Worm (Caenorhabditis elegans) whole organism, midembryonic: Measurements from ENCODE around the gene F54A3.2.

Experiments
- T22C8.4 ChIP-seq: fragments of 200-800 bp; sonication (Bioruptor generic); IDR thresholded peaks from 2 replicates; pipeline ENCODE4 v1.3.6; 2022; ENCODE audit warnings: missing genetic modification characterization, missing compliant biosample characterization
- cog-1 ChIP-seq: sonication (generic microtip); optimal IDR thresholded peaks from 2 replicates; lab custom pipeline; 2016; ENCODE audit warnings: missing genetic modification characterization, missing compliant biosample characterization
- flt-1 ChIP-seq: fragments of 200-800 bp; sonication (Bioruptor generic); IDR thresholded peaks from 2 replicates; pipeline ENCODE4 v1.3.6; 2022; ENCODE audit warnings: missing genetic modification characterization, missing compliant biosample characterization
- klf-2 ChIP-seq: fragments of 200-800 bp; sonication (Bioruptor generic); conservative IDR thresholded peaks from 2 replicates; pipeline ENCODE4 v1.3.6; 2022; ENCODE audit warnings: missing genetic modification reagents, missing genetic modification characterization, missing compliant biosample characterization
- med-1 ChIP-seq: sonication (generic microtip); optimal IDR thresholded peaks from 2 replicates; lab custom pipeline; 2017; ENCODE audit warnings: missing genetic modification characterization, mild to moderate bottlenecking, missing compliant biosample characterization, antibody characterized with exemption, missing genetic modification reagents; ENCODE audit not compliant: insufficient read depth
- ref-1 ChIP-seq: fragments of 200-800 bp; sonication (Bioruptor generic); conservative IDR thresholded peaks from 2 replicates; pipeline ENCODE4 v1.3.6; 2022; ENCODE audit warnings: missing genetic modification reagents, missing genetic modification characterization, missing compliant biosample characterization
- tab-1 ChIP-seq: fragments of 200-800 bp; sonication (Bioruptor generic); IDR thresholded peaks from 2 replicates; pipeline ENCODE4 v1.3.6; 2022; ENCODE audit warnings: missing genetic modification characterization, missing compliant biosample characterization
- ztf-23 ChIP-seq: fragments of 200-800 bp; sonication (Bioruptor generic); IDR thresholded peaks from 2 replicates; pipeline ENCODE4 v1.3.6; 2022; ENCODE audit warnings: missing genetic modification reagents, missing genetic modification characterization, missing compliant biosample characterization
- ztf-29 ChIP-seq: fragments of 200-800 bp; sonication (Bioruptor generic); IDR thresholded peaks from 2 replicates; pipeline ENCODE4 v1.3.6; 2022; ENCODE audit warnings: missing genetic modification reagents, missing genetic modification characterization, missing compliant biosample characterization

Gene F54A3.2

ce11 chrII:2243342-2243741 lies at the start of gene F54A3.2:
F54A3.2 (plus strand) TSS chrII:2243642.
- TF ChIP-seq ztf-23 (GFP tag; lab: Robert Waterston, UW) = no peak
- no peak for TF ChIP-seq flt-1 (GFP tag; lab: Robert Waterston, UW)
- no peak for TF ChIP-seq klf-2 (GFP tag; lab: Robert Waterston, UW)
- no peak for TF ChIP-seq med-1
- no peak for TF ChIP-seq T22C8.4 (GFP tag; lab: Robert Waterston, UW)
- no peak for TF ChIP-seq tab-1 (GFP tag; lab: Robert Waterston, UW)
- TF ChIP-seq ztf-29 (GFP tag; lab: Robert Waterston, UW) = no peak
- TF ChIP-seq ref-1 = no peak
- TF ChIP-seq cog-1 (tag; lab: Kevin White, UChicago) = no peak

ce11 chrII:2195541-2195940 lies 47.9 kb upstream of the F54A3.2 start:
- TF ChIP-seq cog-1 (tag; lab: Kevin White, UChicago) = peak; percentile 33
- no peak for TF ChIP-seq flt-1 (GFP tag; lab: Robert Waterston, UW)

ce11 chrII:2196742-2197141 lies 46.7 kb upstream of the F54A3.2 start:
- TF ChIP-seq ref-1 = no peak
- TF ChIP-seq flt-1 (GFP tag; lab: Robert Waterston, UW) = no peak
- TF ChIP-seq ztf-23 (GFP tag; lab: Robert Waterston, UW) = no peak
- no peak for TF ChIP-seq klf-2 (GFP tag; lab: Robert Waterston, UW)
- no peak for TF ChIP-seq tab-1 (GFP tag; lab: Robert Waterston, UW)
- TF ChIP-seq med-1 = no peak
- TF ChIP-seq ztf-29 (GFP tag; lab: Robert Waterston, UW) = no peak
- TF ChIP-seq T22C8.4 (GFP tag; lab: Robert Waterston, UW) = no peak
- no peak for TF ChIP-seq cog-1 (tag; lab: Kevin White, UChicago)

ce11 chrII:2197555-2198288 lies 45.7 kb upstream of the F54A3.2 start, which contains the start of gene C33C12.1:
C33C12.1 (plus strand) TSS chrII:2198238.
- TF ChIP-seq klf-2 (GFP tag; lab: Robert Waterston, UW) (no peak), med-1 (no peak), ztf-29 (GFP tag; lab: Robert Waterston, UW) (no peak), cog-1 (tag; lab: Kevin White, UChicago) (no peak), T22C8.4 (GFP tag; lab: Robert Waterston, UW) (no peak)

- no peak for TF ChIP-seq klf-2 (GFP tag; lab: Robert Waterston, UW)
- no peak for TF ChIP-seq ztf-23 (GFP tag; lab: Robert Waterston, UW)
- no peak for TF ChIP-seq cog-1 (tag; lab: Kevin White, UChicago)
- no peak for TF ChIP-seq ztf-29 (GFP tag; lab: Robert Waterston, UW)
- TF ChIP-seq flt-1 (GFP tag; lab: Robert Waterston, UW) = no peak
- TF ChIP-seq med-1 = no peak
- no peak for TF ChIP-seq ref-1
- TF ChIP-seq T22C8.4 (GFP tag; lab: Robert Waterston, UW) = no peak
- no peak for TF ChIP-seq tab-1 (GFP tag; lab: Robert Waterston, UW)
Measured at ce11 chrII:2202147-2202546, 41.3 kb upstream of the F54A3.2 start.

- TF ChIP-seq tab-1 (GFP tag; lab: Robert Waterston, UW) = no peak
- no peak for TF ChIP-seq klf-2 (GFP tag; lab: Robert Waterston, UW)
- no peak for TF ChIP-seq flt-1 (GFP tag; lab: Robert Waterston, UW)
- no peak for TF ChIP-seq cog-1 (tag; lab: Kevin White, UChicago)
- TF ChIP-seq ztf-29 (GFP tag; lab: Robert Waterston, UW) = no peak
- TF ChIP-seq med-1 = no peak
- TF ChIP-seq ztf-23 (GFP tag; lab: Robert Waterston, UW) = no peak
- TF ChIP-seq T22C8.4 (GFP tag; lab: Robert Waterston, UW) = no peak
- no peak for TF ChIP-seq ref-1
Measured at ce11 chrII:2204077-2204476, 39.4 kb upstream of the F54A3.2 start, which contains the start of gene Y59C2A.2. Y59C2A.2 (minus strand) TSS chrII:2204137.

ce11 chrII:2206064-2206722 lies 37.2 kb upstream of the F54A3.2 start:
- no peak for TF ChIP-seq T22C8.4 (GFP tag; lab: Robert Waterston, UW)
- no peak for TF ChIP-seq ref-1
- no peak for TF ChIP-seq ztf-29 (GFP tag; lab: Robert Waterston, UW)
- no peak for TF ChIP-seq klf-2 (GFP tag; lab: Robert Waterston, UW)

- no peak for TF ChIP-seq T22C8.4 (GFP tag; lab: Robert Waterston, UW)
- TF ChIP-seq klf-2 (GFP tag; lab: Robert Waterston, UW) = no peak
Measured at ce11 chrII:2207812-2208211, 35.6 kb upstream of the F54A3.2 start, which contains the start of gene Y59C2A.1. Y59C2A.1 (plus strand) TSS chrII:2208112.

- TF ChIP-seq T22C8.4 (GFP tag; lab: Robert Waterston, UW) (no peak), ztf-23 (GFP tag; lab: Robert Waterston, UW) (no peak), klf-2 (GFP tag; lab: Robert Waterston, UW) (no peak), ref-1 (no peak), tab-1 (GFP tag; lab: Robert Waterston, UW) (no peak), flt-1 (GFP tag; lab: Robert Waterston, UW) (no peak), med-1 (no peak), cog-1 (tag; lab: Kevin White, UChicago) (no peak), ztf-29 (GFP tag; lab: Robert Waterston, UW) (no peak)
Measured at ce11 chrII:2215512-2215911, 27.9 kb upstream of the F54A3.2 start.
